Fruit fly (Drosophila melanogaster) whole organism, embryonic: ENCODE data around the gene Ppm1.

Experiments used
- BEAF-32 ChIP-seq: fragments of 200-800 bp; sonication (Bioruptor generic); optimal IDR thresholded peaks from 3 replicates; lab custom pipeline; 2017; ENCODE audit warnings: missing biosample characterization, missing genetic modification characterization, mild to moderate bottlenecking, moderate library complexity, missing genetic modification reagents
- BtbVII ChIP-seq: fragments of 200-800 bp; sonication (Bioruptor generic); optimal IDR thresholded peaks from 3 replicates; lab custom pipeline; 2017; ENCODE audit warnings: missing biosample characterization, mild to moderate bottlenecking, missing genetic modification characterization
- Bteb2 ChIP-seq: fragments of 200-800 bp; sonication (Bioruptor generic); optimal IDR thresholded peaks from 2 replicates; lab custom pipeline; 2016; ENCODE audit warnings: missing biosample characterization, missing genetic modification characterization
- C15 ChIP-seq: fragments of 200-800 bp; sonication (Bioruptor generic); IDR thresholded peaks from 3 replicates; pipeline ENCODE4 v1.3.6; 2022; ENCODE audit warnings: missing biosample characterization, missing genetic modification characterization
- CG10267 ChIP-seq: fragments of 200-800 bp; sonication (Bioruptor generic); optimal IDR thresholded peaks from 2 replicates; lab custom pipeline; 2018; ENCODE audit warnings: missing biosample characterization, mild to moderate bottlenecking, missing genetic modification characterization, moderate library complexity
- CG10979 ChIP-seq: fragments of 200-800 bp; sonication (Bioruptor generic); optimal IDR thresholded peaks from 2 replicates; lab custom pipeline; 2018; ENCODE audit warnings: missing biosample characterization, mild to moderate bottlenecking, missing genetic modification characterization, moderate library complexity
- CG11695 ChIP-seq: fragments of 200-800 bp; sonication (Bioruptor generic); IDR thresholded peaks from 3 replicates; pipeline ENCODE4 v1.3.6; 2022; ENCODE audit warnings: missing biosample characterization, missing genetic modification characterization
- CG11723 ChIP-seq: fragments of 200-800 bp; sonication (Bioruptor generic); optimal IDR thresholded peaks from 2 replicates; lab custom pipeline; 2017; ENCODE audit warnings: missing biosample characterization, mild to moderate bottlenecking, missing genetic modification characterization
- CG13296 ChIP-seq: fragments of 200-800 bp; sonication (Bioruptor generic); optimal IDR thresholded peaks from 3 replicates; lab custom pipeline; 2018; ENCODE audit warnings: missing biosample characterization, mild to moderate bottlenecking, missing genetic modification characterization
- CG13424 ChIP-seq: fragments of 200-800 bp; sonication (Bioruptor generic); optimal IDR thresholded peaks from 2 replicates; lab custom pipeline; 2019; ENCODE audit warnings: missing biosample characterization, mild to moderate bottlenecking, missing genetic modification characterization, moderate library complexity
- CG1529 ChIP-seq: fragments of 200-800 bp; sonication (Bioruptor generic); optimal IDR thresholded peaks from 3 replicates; lab custom pipeline; 2018; ENCODE audit warnings: missing biosample characterization, missing genetic modification characterization
- CG16779 ChIP-seq: fragments of 200-800 bp; sonication (Bioruptor generic); IDR thresholded peaks from 2 replicates; pipeline ENCODE4 v1.3.6; 2022; ENCODE audit warnings: missing biosample characterization, missing genetic modification characterization
- CG17361 ChIP-seq: fragments of 200-800 bp; sonication (Bioruptor generic); IDR thresholded peaks from 3 replicates; pipeline ENCODE4 v1.3.6; 2022; ENCODE audit warnings: missing biosample characterization, missing genetic modification characterization
- CG17912 ChIP-seq: fragments of 200-800 bp; sonication (Bioruptor generic); optimal IDR thresholded peaks from 2 replicates; lab custom pipeline; 2018; ENCODE audit warnings: missing biosample characterization, mild to moderate bottlenecking, missing genetic modification characterization
- CG18476 ChIP-seq: fragments of 200-800 bp; sonication (Bioruptor generic); optimal IDR thresholded peaks from 2 replicates; lab custom pipeline; 2016; ENCODE audit warnings: missing biosample characterization, mild to moderate bottlenecking, missing genetic modification characterization
- CG2889 ChIP-seq: fragments of 200-800 bp; sonication (Bioruptor generic); IDR thresholded peaks from 3 replicates; pipeline ENCODE4 v1.3.6; 2022; ENCODE audit warnings: missing biosample characterization, missing genetic modification characterization
- CG30020 ChIP-seq: fragments of 200-800 bp; optimal IDR thresholded peaks from 2 replicates; lab custom pipeline; 2019; ENCODE audit warnings: missing biosample characterization, mild to moderate bottlenecking, missing genetic modification characterization, moderate library complexity
- CG3847 ChIP-seq: fragments of 200-800 bp; sonication (Bioruptor generic); IDR thresholded peaks from 2 replicates; pipeline ENCODE4 v1.3.6; 2022; ENCODE audit warnings: missing biosample characterization, missing genetic modification characterization
- CG4360 ChIP-seq: fragments of 200-800 bp; sonication (Bioruptor generic); IDR thresholded peaks from 2 replicates; pipeline ENCODE4 v1.3.6; 2022; ENCODE audit warnings: missing biosample characterization, missing genetic modification characterization
- CG4854 ChIP-seq: fragments of 200-800 bp; sonication (Bioruptor generic); optimal IDR thresholded peaks from 2 replicates; lab custom pipeline; 2016; ENCODE audit warnings: missing biosample characterization, missing genetic modification characterization, inconsistent platforms
- CG5245 ChIP-seq: fragments of 200-800 bp; sonication (Bioruptor generic); optimal IDR thresholded peaks from 3 replicates; lab custom pipeline; 2016; ENCODE audit warnings: missing biosample characterization, missing genetic modification characterization
- CG7372 ChIP-seq: fragments of 200-800 bp; sonication (Bioruptor generic); IDR thresholded peaks from 2 replicates; pipeline ENCODE4 v1.3.6; 2022; ENCODE audit warnings: missing biosample characterization, missing genetic modification characterization
- CG7839 ChIP-seq: fragments of 200-800 bp; sonication (Bioruptor generic); optimal IDR thresholded peaks from 3 replicates; lab custom pipeline; 2018; ENCODE audit warnings: missing biosample characterization, mild to moderate bottlenecking, missing genetic modification characterization, moderate library complexity
- CG9727 ChIP-seq: fragments of 200-800 bp; sonication (Bioruptor generic); optimal IDR thresholded peaks from 3 replicates; lab custom pipeline; 2017; ENCODE audit warnings: missing biosample characterization, mild to moderate bottlenecking, missing genetic modification characterization
- D ChIP-seq, 2 experiments: fragments of 200-800 bp in 1 of 2; fragments of >200 bp in 1 of 2; sonication (Bioruptor generic) in 1 of 2; optimal IDR thresholded peaks; 2 replicates in 1 of 2; 3 replicates in 1 of 2; lab custom pipeline; 2017; ENCODE audit warnings: mild to moderate bottlenecking in 1 of 2, missing biosample characterization in 1 of 2, missing genetic modification characterization in 1 of 2, missing genetic modification reagents in 1 of 2
- E2f1 ChIP-seq: fragments of 200-800 bp; sonication (Bioruptor generic); IDR thresholded peaks from 2 replicates; pipeline ENCODE4 v1.3.6; 2022; ENCODE audit warnings: missing biosample characterization, missing genetic modification characterization
- HLH54F ChIP-seq: fragments of 200-800 bp; sonication (Bioruptor generic); optimal IDR thresholded peaks from 3 replicates; lab custom pipeline; 2016; ENCODE audit warnings: missing biosample characterization, missing genetic modification characterization
- Hr3 ChIP-seq: fragments of 200-800 bp; sonication (Bioruptor generic); optimal IDR thresholded peaks from 3 replicates; lab custom pipeline; 2016; ENCODE audit warnings: missing biosample characterization, missing genetic modification characterization
- Lpt ChIP-seq: fragments of >200 bp; optimal IDR thresholded peaks from 2 replicates; lab custom pipeline; 2018; ENCODE audit warnings: missing biosample characterization, missing genetic modification characterization
- Med ChIP-seq: fragments of 200-800 bp; sonication (Bioruptor generic); peaks from one replicate; lab custom pipeline; 2016; ENCODE audit warnings: missing biosample characterization, missing genetic modification characterization, mild to moderate bottlenecking, inconsistent platforms, moderate library complexity
- Myb ChIP-seq: fragments of 200-800 bp; sonication (Bioruptor generic); optimal IDR thresholded peaks from 2 replicates; lab custom pipeline; 2016; ENCODE audit warnings: missing biosample characterization, missing genetic modification characterization
- bab2 ChIP-seq: fragments of 200-800 bp; sonication (Bioruptor generic); optimal IDR thresholded peaks from 2 replicates; lab custom pipeline; 2016; ENCODE audit warnings: missing biosample characterization, missing genetic modification characterization
- bigmax ChIP-seq: fragments of 200-800 bp; sonication (Bioruptor generic); optimal IDR thresholded peaks from 2 replicates; lab custom pipeline; 2018; ENCODE audit warnings: missing biosample characterization, mild to moderate bottlenecking, missing genetic modification characterization
- chinmo ChIP-seq: fragments of 200-800 bp; sonication (Bioruptor generic); IDR thresholded peaks from 4 replicates; pipeline ENCODE4 v1.3.6; 2022; ENCODE audit warnings: missing biosample characterization, missing genetic modification characterization; ENCODE audit not compliant: partially characterized antibody
- da ChIP-seq: fragments of 200-800 bp; sonication (Bioruptor generic); optimal IDR thresholded peaks from 2 replicates; lab custom pipeline; 2016; ENCODE audit warnings: missing biosample characterization, missing genetic modification characterization
- dysf ChIP-seq: fragments of 200-800 bp; sonication (Bioruptor generic); IDR thresholded peaks from 3 replicates; pipeline ENCODE4 v1.3.6; 2022; ENCODE audit warnings: missing biosample characterization, missing genetic modification characterization
- her ChIP-seq: fragments of 200-800 bp; sonication (Bioruptor generic); optimal IDR thresholded peaks from 2 replicates; lab custom pipeline; 2016; ENCODE audit warnings: missing biosample characterization, missing genetic modification characterization
- hth ChIP-seq: fragments of >200 bp; optimal IDR thresholded peaks from 2 replicates; lab custom pipeline; 2017; ENCODE audit warnings: inconsistent platforms
- kah ChIP-seq: fragments of 200-800 bp; sonication (Bioruptor generic); optimal IDR thresholded peaks from 2 replicates; lab custom pipeline; 2018; ENCODE audit warnings: missing biosample characterization, mild to moderate bottlenecking, missing genetic modification characterization
- kni ChIP-seq: fragments of 200-800 bp; sonication (Bioruptor generic); optimal IDR thresholded peaks from 3 replicates; lab custom pipeline; 2017; ENCODE audit warnings: mild to moderate bottlenecking, missing biosample characterization, missing genetic modification reagents, missing genetic modification characterization
- lbe ChIP-seq: fragments of 200-800 bp; sonication (Bioruptor generic); optimal IDR thresholded peaks from 2 replicates; lab custom pipeline; 2016; ENCODE audit warnings: missing biosample characterization, mild to moderate bottlenecking, missing genetic modification characterization
- lilli ChIP-seq: fragments of 200-800 bp; sonication (Bioruptor generic); optimal IDR thresholded peaks from 3 replicates; lab custom pipeline; 2016; ENCODE audit warnings: missing biosample characterization, missing genetic modification characterization
- lola ChIP-seq, 3 experiments: fragments of >200 bp in 2 of 3; fragments of 200-800 bp in 1 of 3; sonication (Bioruptor generic) in 1 of 3; optimal IDR thresholded peaks; 2 replicates each; lab custom pipeline; 2017 to 2019; ENCODE audit warnings: missing biosample characterization in 3 of 3, missing genetic modification characterization in 3 of 3, mild to moderate bottlenecking in 1 of 3, moderate library complexity in 1 of 3
- pros ChIP-seq: fragments of 200-800 bp; sonication (Bioruptor generic); optimal IDR thresholded peaks from 3 replicates; lab custom pipeline; 2019; ENCODE audit warnings: missing biosample characterization, mild to moderate bottlenecking, missing genetic modification characterization, moderate library complexity
- sc ChIP-seq, 3 experiments: fragments of >200 bp in 2 of 3; fragments of 200-800 bp in 1 of 3; sonication (Bioruptor generic) in 1 of 3; optimal IDR thresholded peaks; 2 replicates in 2 of 3; 3 replicates in 1 of 3; lab custom pipeline; 2017; ENCODE audit warnings: mild to moderate bottlenecking in 1 of 3, missing biosample characterization in 1 of 3, missing genetic modification characterization in 1 of 3, missing genetic modification reagents in 1 of 3
- slou ChIP-seq: fragments of 200-800 bp; sonication (Bioruptor generic); optimal IDR thresholded peaks from 3 replicates; lab custom pipeline; 2016; ENCODE audit warnings: missing biosample characterization, missing genetic modification characterization
- ttk ChIP-seq: fragments of 200-800 bp; sonication (Bioruptor generic); IDR thresholded peaks from 2 replicates; pipeline ENCODE4 v2.1.2; 2022; ENCODE audit warnings: missing biosample characterization, missing genetic modification characterization
- wor ChIP-seq: fragments of 200-800 bp; sonication (Bioruptor generic); IDR thresholded peaks from 2 replicates; pipeline ENCODE4 v1.3.6; 2022; ENCODE audit warnings: missing biosample characterization, missing genetic modification characterization
- zen2 ChIP-seq: fragments of 200-800 bp; sonication (Bioruptor generic); IDR thresholded peaks from 3 replicates; pipeline ENCODE4 v1.3.6; 2022; ENCODE audit warnings: missing biosample characterization, missing genetic modification characterization; ENCODE audit not compliant: partially characterized antibody

Ppm1 gene

DNA sequence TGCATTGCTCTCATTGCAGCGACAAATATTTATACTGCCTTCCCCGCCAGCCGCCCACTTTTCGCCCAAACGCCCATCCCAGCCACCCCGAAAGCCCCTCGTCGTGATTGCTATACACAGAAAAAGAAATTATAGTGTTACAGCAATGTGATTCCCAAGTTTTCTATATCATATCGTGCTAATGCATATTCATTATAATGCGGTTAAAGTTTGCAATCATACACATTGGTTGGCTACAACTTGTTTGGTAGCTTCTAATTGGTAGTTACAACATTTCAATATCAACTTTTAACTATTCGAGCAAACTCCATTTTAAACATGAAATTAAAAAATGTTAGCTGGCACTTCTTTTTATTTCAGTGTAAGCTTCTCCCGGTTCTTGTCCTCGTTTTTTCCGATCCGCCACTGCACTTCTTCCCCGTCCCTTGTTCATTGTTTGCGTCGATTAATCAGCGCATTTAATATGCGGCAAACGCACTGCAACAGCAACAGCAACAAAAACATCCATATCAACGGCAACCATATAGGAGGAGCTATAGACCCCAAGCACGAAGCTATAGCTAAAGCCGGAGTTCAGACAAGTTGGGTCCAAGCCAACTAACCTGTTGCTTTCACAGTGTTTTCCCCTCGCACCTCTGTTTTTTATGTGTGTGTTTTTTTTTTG, 15.0 kb upstream of the Ppm1 start:
- no peak for TF ChIP-seq zen2 (GFP tag; lab: Robert Waterston, UW)
- 0 out of 2 replicates have a peak, but pooled peaks have one; percentile 26 for TF ChIP-seq CG4360 (GFP tag; lab: Robert Waterston, UW)
- no peak for TF ChIP-seq CG11723 (GFP tag; lab: Kevin White, UChicago)
- TF ChIP-seq kah (GFP tag; lab: Kevin White, UChicago) = no peak
- no peak for TF ChIP-seq slou
- TF ChIP-seq CG3847 = no peak
- TF ChIP-seq wor = 0 out of 2 replicates have a peak, but pooled peaks have one; percentile 36
- no peak for TF ChIP-seq CG4854
- no peak for TF ChIP-seq CG17361
- no peak for TF ChIP-seq CG10267 (tag; lab: Kevin White, UChicago)
- TF ChIP-seq C15 (GFP tag; lab: Robert Waterston, UW) = no peak
- TF ChIP-seq Hr3 (GFP tag; lab: Kevin White, UChicago) = peak; percentile 19
- no peak for TF ChIP-seq sc (optimal IDR thresholded peaks at IDR 0.05; lab: Kevin White, UChicago)
- TF ChIP-seq sc (GFP tag; optimal IDR thresholded peaks at IDR 0.05; lab: Kevin White, UChicago) = peak; percentile 30
- no peak for TF ChIP-seq lilli (GFP tag; lab: Kevin White, UChicago)
- TF ChIP-seq CG17912 (GFP tag; lab: Kevin White, UChicago) = no peak
- TF ChIP-seq BEAF-32 (GFP tag; lab: Kevin White, UChicago) = no peak
- no peak for TF ChIP-seq E2f1 (GFP tag; lab: Robert Waterston, UW)
- no peak for TF ChIP-seq bigmax (GFP tag; lab: Kevin White, UChicago)
- no peak for TF ChIP-seq CG5245 (GFP tag; lab: Kevin White, UChicago)
- peak; percentile 66 for TF ChIP-seq Med (GFP tag; lab: Kevin White, UChicago)
- no peak for TF ChIP-seq dysf
- TF ChIP-seq CG13296 (GFP tag; lab: Kevin White, UChicago) = no peak
- TF ChIP-seq lola (GFP tag; optimal IDR thresholded peaks at IDR 0.05; lab: Kevin White, UChicago) = peak in 1 of 3 experiments; percentile 54
- no peak for TF ChIP-seq chinmo
- no peak for TF ChIP-seq BtbVII
- TF ChIP-seq CG9727 = no peak
- TF ChIP-seq D (optimal IDR thresholded peaks at IDR 0.05; lab: Kevin White, UChicago) = no peak
- peak; percentile 15 for TF ChIP-seq D (GFP tag; optimal IDR thresholded peaks at IDR 0.05; lab: Kevin White, UChicago)
- TF ChIP-seq CG10979 (tag; lab: Kevin White, UChicago) = peak; percentile 57
- TF ChIP-seq Lpt (GFP tag; lab: Kevin White, UChicago) = no peak
- no peak for TF ChIP-seq CG30020
- TF ChIP-seq CG7372 (GFP tag; lab: Robert Waterston, UW) = no peak
- peak; percentile 48 for TF ChIP-seq kni (GFP tag; lab: Kevin White, UChicago)
- no peak for TF ChIP-seq Bteb2 (GFP tag; lab: Kevin White, UChicago)
- TF ChIP-seq CG18476 (GFP tag; lab: Kevin White, UChicago) = no peak
- TF ChIP-seq pros (GFP tag; lab: Kevin White, UChicago) = no peak
- no peak for TF ChIP-seq CG16779 (GFP tag; lab: Robert Waterston, UW)
- no peak for TF ChIP-seq CG11695 (GFP tag; lab: Robert Waterston, UW)
- TF ChIP-seq HLH54F = no peak
- TF ChIP-seq da (GFP tag; lab: Kevin White, UChicago) = no peak
- TF ChIP-seq hth (lab: Kevin White, UChicago) = no peak
- no peak for TF ChIP-seq ttk (GFP tag; lab: Robert Waterston, UW)
- no peak for TF ChIP-seq CG7839 (tag; lab: Kevin White, UChicago)
- TF ChIP-seq bab2 = peak; percentile 16
- no peak for TF ChIP-seq Myb (GFP tag; lab: Kevin White, UChicago)
- peak; percentile 18 for TF ChIP-seq lbe (GFP tag; lab: Kevin White, UChicago)
- TF ChIP-seq her (GFP tag; lab: Kevin White, UChicago) = no peak
- TF ChIP-seq CG1529 (GFP tag; lab: Kevin White, UChicago) = no peak
- no peak for TF ChIP-seq CG2889
- peak; percentile 12 for TF ChIP-seq CG13424 (tag; lab: Kevin White, UChicago)
